Worm (Caenorhabditis elegans): ENCODE results near the gene R02D5.8.

DNA sequence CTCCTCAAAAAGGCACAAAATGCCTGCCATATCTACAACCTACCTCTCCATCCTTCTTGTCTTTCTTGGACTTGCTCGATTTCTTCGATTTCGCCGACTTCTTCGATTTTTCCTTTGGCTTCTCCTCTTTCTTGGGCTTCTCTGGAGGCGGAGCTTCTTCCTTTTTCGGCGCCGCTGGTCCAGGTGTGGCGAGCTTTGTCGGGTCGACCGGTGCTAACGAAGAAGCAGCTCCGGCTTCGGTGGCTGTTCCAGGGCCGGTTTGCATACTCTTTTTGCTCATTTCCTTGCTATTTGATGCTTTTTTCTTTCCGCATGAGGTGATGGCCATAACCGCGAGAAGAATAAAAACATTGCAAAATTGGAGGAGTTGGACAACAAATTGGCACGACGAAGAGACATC is 38.6 kb downstream of the R02D5.8 start:
- TF ChIP-seq zag-1 (tag; optimal IDR thresholded peaks at IDR 0.05) (no peak), alr-1 (tag; optimal IDR thresholded peaks at IDR 0.05) (no peak), snpc-4 (tag; optimal IDR thresholded peaks at IDR 0.05) (no peak), peb-1 (tag; optimal IDR thresholded peaks at IDR 0.05) (no peak), dmd-4 (tag; optimal IDR thresholded peaks at IDR 0.05) (no peak), ztf-4 (tag; optimal IDR thresholded peaks at IDR 0.05) (no peak), blmp-1 (tag; optimal IDR thresholded peaks at IDR 0.05; ENCODE audit: insufficient read depth) (no peak), skn-1 (tag; optimal IDR thresholded peaks at IDR 0.05) (no peak), elt-3 (tag; optimal IDR thresholded peaks at IDR 0.05) (no peak), egl-27 (tag; optimal IDR thresholded peaks at IDR 0.05) (no peak)
